Worm (Caenorhabditis elegans) whole organism, young adult: ENCODE results near the gene F54D5.5.

Experiments used
- dpl-1 ChIP-seq: fragments of 150-350 bp; optimal IDR thresholded peaks from 2 replicates; lab custom pipeline; 2014; ENCODE audit warnings: missing biosample characterization, missing genetic modification reagents, missing genetic modification characterization
- egl-18 ChIP-seq: fragments of 200-800 bp; sonication (Bioruptor generic); IDR thresholded peaks from 2 replicates; pipeline ENCODE4 v1.3.6; 2022; ENCODE audit warnings: missing genetic modification reagents, missing genetic modification characterization, missing compliant biosample characterization
- lag-1 ChIP-seq: fragments of 200-800 bp; sonication (Bioruptor generic); IDR thresholded peaks from 2 replicates; pipeline ENCODE4 v1.3.6; 2022; ENCODE audit warnings: missing genetic modification reagents, missing genetic modification characterization, missing compliant biosample characterization
- lir-1 ChIP-seq: fragments of 200-800 bp; sonication (Bioruptor generic); conservative IDR thresholded peaks from 2 replicates; pipeline ENCODE4 v1.3.6; 2022; ENCODE audit warnings: missing genetic modification reagents, missing genetic modification characterization, missing compliant biosample characterization
- tlf-1 ChIP-seq: fragments of 200-800 bp; sonication (Bioruptor generic); optimal IDR thresholded peaks from 2 replicates; lab custom pipeline; 2018; ENCODE audit warnings: mild to moderate bottlenecking, missing genetic modification characterization, missing compliant biosample characterization

- TF ChIP-seq lir-1 (GFP tag; lab: Robert Waterston, UW) (no peak), egl-18 (GFP tag; lab: Robert Waterston, UW) (no peak), dpl-1 (GFP tag; lab: Kevin White, UChicago) (no peak), lag-1 (GFP tag; lab: Robert Waterston, UW) (no peak), tlf-1 (GFP tag; lab: Kevin White, UChicago) (no peak)
Measured at ce11 chrII:11542958-11543357, 23.9 kb downstream of the F54D5.5 start.
